Fruit fly (Drosophila melanogaster) whole organism, embryonic: ENCODE results near the gene Mec2.

Source experiments
- Abd-B ChIP-seq: fragments of 200-800 bp; sonication (Bioruptor generic); optimal IDR thresholded peaks from 2 replicates; lab custom pipeline; 2018; ENCODE audit warnings: missing biosample characterization, mild to moderate bottlenecking, missing genetic modification characterization, moderate library complexity
- BtbVII ChIP-seq: fragments of 200-800 bp; sonication (Bioruptor generic); optimal IDR thresholded peaks from 3 replicates; lab custom pipeline; 2017; ENCODE audit warnings: missing biosample characterization, mild to moderate bottlenecking, missing genetic modification characterization
- CG10209 ChIP-seq: fragments of 200-800 bp; sonication (Bioruptor generic); optimal IDR thresholded peaks from 3 replicates; lab custom pipeline; 2017; ENCODE audit warnings: missing biosample characterization, mild to moderate bottlenecking, missing genetic modification characterization, missing genetic modification reagents
- CG1024 ChIP-seq: fragments of 200-800 bp; sonication (Bioruptor generic); IDR thresholded peaks from 2 replicates; pipeline ENCODE4 v1.3.6; 2022; ENCODE audit warnings: missing biosample characterization, missing genetic modification characterization
- CG10462 ChIP-seq: fragments of 200-800 bp; sonication (Bioruptor generic); optimal IDR thresholded peaks from 2 replicates; lab custom pipeline; 2016; ENCODE audit warnings: missing biosample characterization, missing genetic modification characterization
- CG11456 ChIP-seq: fragments of 200-800 bp; sonication (Bioruptor generic); IDR thresholded peaks from 3 replicates; pipeline ENCODE4 v1.3.6; 2022; ENCODE audit warnings: missing biosample characterization, missing genetic modification characterization
- CG11504 ChIP-seq: fragments of 200-800 bp; sonication (Bioruptor generic); optimal IDR thresholded peaks from 3 replicates; lab custom pipeline; 2019; ENCODE audit warnings: missing biosample characterization, mild to moderate bottlenecking, missing genetic modification characterization, moderate library complexity
- CG11696 ChIP-seq: fragments of 200-800 bp; sonication (Bioruptor generic); IDR thresholded peaks from 2 replicates; pipeline ENCODE4 v1.3.6; 2022; ENCODE audit warnings: missing biosample characterization, missing genetic modification characterization
- CG13424 ChIP-seq: fragments of 200-800 bp; sonication (Bioruptor generic); optimal IDR thresholded peaks from 2 replicates; lab custom pipeline; 2019; ENCODE audit warnings: missing biosample characterization, mild to moderate bottlenecking, missing genetic modification characterization, moderate library complexity
- CG1792 ChIP-seq: fragments of 200-800 bp; sonication (Bioruptor generic); optimal IDR thresholded peaks from 2 replicates; lab custom pipeline; 2016; ENCODE audit warnings: missing biosample characterization, missing genetic modification characterization
- CG2712 ChIP-seq: fragments of 200-800 bp; optimal IDR thresholded peaks from 3 replicates; lab custom pipeline; 2019; ENCODE audit warnings: missing biosample characterization, mild to moderate bottlenecking, missing genetic modification characterization, moderate library complexity
- CG2875 ChIP-seq: fragments of 200-800 bp; sonication (Bioruptor generic); optimal IDR thresholded peaks from 2 replicates; lab custom pipeline; 2017; ENCODE audit warnings: missing biosample characterization, mild to moderate bottlenecking, missing genetic modification characterization, missing genetic modification reagents
- CG31224 ChIP-seq: fragments of 200-800 bp; sonication (Bioruptor generic); IDR thresholded peaks from 2 replicates; pipeline ENCODE4 v1.3.6; 2022; ENCODE audit warnings: missing biosample characterization, missing genetic modification characterization
- CG4328 ChIP-seq: fragments of 200-800 bp; sonication (Bioruptor generic); optimal IDR thresholded peaks from 3 replicates; lab custom pipeline; 2017; ENCODE audit warnings: missing biosample characterization, missing genetic modification reagents, missing genetic modification characterization
- CG4617 ChIP-seq: fragments of 200-800 bp; sonication (Bioruptor generic); optimal IDR thresholded peaks from 3 replicates; lab custom pipeline; 2016; ENCODE audit warnings: missing biosample characterization, missing genetic modification characterization, borderline replicate concordance
- CG4707 ChIP-seq: fragments of 200-800 bp; sonication (Bioruptor generic); optimal IDR thresholded peaks from 2 replicates; lab custom pipeline; 2018; ENCODE audit warnings: missing biosample characterization, mild to moderate bottlenecking, missing genetic modification characterization, moderate library complexity
- CG6854 ChIP-seq: fragments of 200-800 bp; sonication (Bioruptor generic); optimal IDR thresholded peaks from 3 replicates; lab custom pipeline; 2017; ENCODE audit warnings: missing biosample characterization, mild to moderate bottlenecking, missing genetic modification characterization
- CG7745 ChIP-seq: fragments of 200-800 bp; sonication (Bioruptor generic); optimal IDR thresholded peaks from 2 replicates; lab custom pipeline; 2018; ENCODE audit warnings: missing biosample characterization, mild to moderate bottlenecking, missing genetic modification characterization, moderate library complexity
- CG8944 ChIP-seq: fragments of 200-800 bp; sonication (Bioruptor generic); optimal IDR thresholded peaks from 3 replicates; lab custom pipeline; 2016; ENCODE audit warnings: missing biosample characterization, missing genetic modification characterization
- CG9609 ChIP-seq: fragments of 200-800 bp; sonication (Bioruptor generic); optimal IDR thresholded peaks from 3 replicates; lab custom pipeline; 2016; ENCODE audit warnings: missing biosample characterization, missing genetic modification characterization
- CkIIα-i1 ChIP-seq: fragments of 200-800 bp; sonication (Bioruptor generic); IDR thresholded peaks from 2 replicates; pipeline ENCODE4 v1.3.6; 2022; ENCODE audit warnings: missing biosample characterization, missing genetic modification characterization
- D19A ChIP-seq: fragments of 200-800 bp; optimal IDR thresholded peaks from 3 replicates; lab custom pipeline; 2019; ENCODE audit warnings: missing biosample characterization, mild to moderate bottlenecking, missing genetic modification characterization, moderate library complexity
- Dip2 ChIP-seq: fragments of 200-800 bp; sonication (Bioruptor generic); IDR thresholded peaks from 2 replicates; pipeline ENCODE4 v1.3.6; 2022; ENCODE audit warnings: missing biosample characterization, missing genetic modification characterization
- Dip3 ChIP-seq: fragments of 200-800 bp; sonication (Bioruptor generic); optimal IDR thresholded peaks from 3 replicates; lab custom pipeline; 2016; ENCODE audit warnings: missing biosample characterization, missing genetic modification characterization
- E2f2 ChIP-seq: fragments of 200-800 bp; sonication (Bioruptor generic); IDR thresholded peaks from 2 replicates; pipeline ENCODE4 v1.3.6; 2022; ENCODE audit warnings: missing biosample characterization, missing genetic modification characterization
- HHEX ChIP-seq: fragments of 200-800 bp; sonication (Bioruptor generic); optimal IDR thresholded peaks from 3 replicates; lab custom pipeline; 2017; ENCODE audit warnings: missing biosample characterization, mild to moderate bottlenecking, missing genetic modification characterization, missing genetic modification reagents
- Jarid2 ChIP-seq: fragments of 200-800 bp; sonication (Bioruptor generic); optimal IDR thresholded peaks from 3 replicates; lab custom pipeline; 2017; ENCODE audit warnings: mild to moderate bottlenecking, missing biosample characterization, missing genetic modification reagents, missing genetic modification characterization
- Spps ChIP-seq: fragments of 200-800 bp; sonication (Bioruptor generic); optimal IDR thresholded peaks from 2 replicates; lab custom pipeline; 2018; ENCODE audit warnings: missing biosample characterization, mild to moderate bottlenecking, missing genetic modification characterization
- bigmax ChIP-seq: fragments of 200-800 bp; sonication (Bioruptor generic); optimal IDR thresholded peaks from 2 replicates; lab custom pipeline; 2018; ENCODE audit warnings: missing biosample characterization, mild to moderate bottlenecking, missing genetic modification characterization
- bsh ChIP-seq, 2 experiments: fragments of 200-800 bp; sonication (Bioruptor generic); optimal IDR thresholded peaks; 2 replicates each; lab custom pipeline; 2017 to 2018; ENCODE audit warnings: mild to moderate bottlenecking in 2 of 2, missing biosample characterization in 2 of 2, missing genetic modification characterization in 2 of 2, moderate library complexity in 1 of 2
- croc ChIP-seq: fragments of 200-800 bp; sonication (Bioruptor generic); conservative IDR thresholded peaks from 3 replicates; pipeline ENCODE4 v1.3.6; 2022; ENCODE audit warnings: missing biosample characterization, missing genetic modification characterization
- ftz-f1 ChIP-seq: fragments of 200-800 bp; sonication (Bioruptor generic); optimal IDR thresholded peaks from 2 replicates; lab custom pipeline; 2016; ENCODE audit warnings: missing biosample characterization, missing genetic modification characterization
- fu2 ChIP-seq: fragments of 200-800 bp; sonication (Bioruptor generic); optimal IDR thresholded peaks from 2 replicates; lab custom pipeline; 2016; ENCODE audit warnings: missing biosample characterization, missing genetic modification characterization
- lilli ChIP-seq: fragments of 200-800 bp; sonication (Bioruptor generic); optimal IDR thresholded peaks from 3 replicates; lab custom pipeline; 2016; ENCODE audit warnings: missing biosample characterization, missing genetic modification characterization
- luna ChIP-seq: fragments of 200-800 bp; sonication (Bioruptor generic); optimal IDR thresholded peaks from 2 replicates; lab custom pipeline; 2016; ENCODE audit warnings: missing biosample characterization, missing genetic modification characterization
- pho ChIP-seq: fragments of 200-800 bp; sonication (Bioruptor generic); optimal IDR thresholded peaks from 2 replicates; lab custom pipeline; 2016; ENCODE audit warnings: missing biosample characterization, missing genetic modification characterization
- pum ChIP-seq: fragments of 200-800 bp; sonication (Bioruptor generic); optimal IDR thresholded peaks from 2 replicates; lab custom pipeline; 2016; ENCODE audit warnings: missing biosample characterization, missing genetic modification characterization
- rib ChIP-seq: fragments of 200-800 bp; sonication (Bioruptor generic); IDR thresholded peaks from 2 replicates; pipeline ENCODE4 v1.3.6; 2022; ENCODE audit warnings: missing biosample characterization, missing genetic modification characterization
- salm ChIP-seq: fragments of 200-800 bp; sonication (Bioruptor generic); optimal IDR thresholded peaks from 2 replicates; lab custom pipeline; 2018; ENCODE audit warnings: missing biosample characterization, mild to moderate bottlenecking, missing genetic modification characterization
- slbo ChIP-seq: fragments of 200-800 bp; sonication (Bioruptor generic); IDR thresholded peaks from 2 replicates; pipeline ENCODE4 v1.3.6; 2022; ENCODE audit warnings: missing biosample characterization, missing genetic modification characterization
- sna ChIP-seq: fragments of 200-800 bp; sonication (Bioruptor generic); IDR thresholded peaks from 2 replicates; pipeline ENCODE4 v1.3.6; 2022; ENCODE audit warnings: missing biosample characterization, missing genetic modification characterization; ENCODE audit not compliant: partially characterized antibody
- ssp ChIP-seq: fragments of 200-800 bp; sonication (Bioruptor generic); IDR thresholded peaks from 2 replicates; pipeline ENCODE4 v1.3.6; 2022; ENCODE audit warnings: missing biosample characterization, missing genetic modification characterization
- stwl ChIP-seq: fragments of 200-800 bp; sonication (Bioruptor generic); optimal IDR thresholded peaks from 3 replicates; lab custom pipeline; 2018; ENCODE audit warnings: missing biosample characterization, mild to moderate bottlenecking, missing genetic modification characterization, moderate library complexity
- tgo ChIP-seq: fragments of 200-800 bp; sonication (Bioruptor generic); IDR thresholded peaks from 3 replicates; pipeline ENCODE4 v1.3.6; 2022; ENCODE audit warnings: missing biosample characterization, missing genetic modification characterization
- tin ChIP-seq: fragments of 200-800 bp; sonication (Bioruptor generic); optimal IDR thresholded peaks from 3 replicates; lab custom pipeline; 2016; ENCODE audit warnings: missing biosample characterization, missing genetic modification characterization
- tx ChIP-seq: fragments of 200-800 bp; sonication (Bioruptor generic); optimal IDR thresholded peaks from 2 replicates; lab custom pipeline; 2016; ENCODE audit warnings: missing biosample characterization, missing genetic modification characterization
- vfl ChIP-seq: fragments of 200-800 bp; sonication (Bioruptor generic); optimal IDR thresholded peaks from 2 replicates; lab custom pipeline; 2016; ENCODE audit warnings: missing biosample characterization, missing genetic modification characterization
- vnd ChIP-seq: fragments of 200-800 bp; sonication (Bioruptor generic); IDR thresholded peaks from 3 replicates; pipeline ENCODE4 v1.3.6; 2022; ENCODE audit warnings: missing biosample characterization, missing genetic modification characterization; ENCODE audit not compliant: partially characterized antibody
- vvl ChIP-seq: fragments of 200-800 bp; sonication (Bioruptor generic); IDR thresholded peaks from 2 replicates; pipeline ENCODE4 v1.3.6; 2022; ENCODE audit warnings: missing biosample characterization, missing genetic modification characterization
- z ChIP-seq: fragments of 200-800 bp; sonication (Bioruptor generic); IDR thresholded peaks from 3 replicates; pipeline ENCODE4 v1.3.6; 2022; ENCODE audit warnings: missing biosample characterization, missing genetic modification characterization

Gene Mec2

DNA sequence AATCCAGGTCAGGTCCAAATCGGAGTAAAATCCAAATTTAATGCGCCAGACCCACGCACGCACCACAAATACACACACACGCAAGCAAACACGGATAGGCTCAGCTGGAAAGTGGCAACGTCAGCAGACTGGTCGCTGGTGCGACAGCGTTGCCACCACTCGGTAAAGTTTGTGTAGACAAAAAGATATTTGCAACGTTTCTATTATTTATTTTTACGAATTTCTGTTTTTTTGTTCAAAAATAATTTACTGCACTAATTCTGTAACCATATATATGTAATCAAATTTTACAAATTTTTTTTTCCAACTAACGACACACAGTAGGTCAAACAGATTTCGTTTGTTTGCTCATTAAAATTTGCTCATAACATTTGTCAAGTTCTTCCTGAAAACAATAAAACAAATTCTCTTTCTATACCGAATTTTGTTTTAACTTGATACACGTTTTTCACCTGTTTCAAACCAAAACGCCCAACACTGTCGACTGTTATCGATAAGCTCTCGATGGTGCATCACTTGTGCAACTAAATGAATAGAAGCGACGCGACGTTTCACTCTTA, 8.1 kb upstream of the Mec2 start, which contains the start of the genes CG7556 and CG7453 (continued):
- TF ChIP-seq luna (GFP tag; lab: Kevin White, UChicago), result peak; percentile 25
- TF ChIP-seq CG1792, result no peak
- TF ChIP-seq CG10209 (GFP tag; lab: Kevin White, UChicago), result peak; percentile 65
- peak; percentile 78 for TF ChIP-seq CG11504
- no peak for TF ChIP-seq CG4707 (GFP tag; lab: Kevin White, UChicago)
- TF ChIP-seq rib (GFP tag; lab: Robert Waterston, UW), result no peak
- TF ChIP-seq CG6854, result no peak
- TF ChIP-seq ftz-f1 (GFP tag; lab: Kevin White, UChicago), result no peak
- TF ChIP-seq salm (tag; lab: Kevin White, UChicago), result no peak
- TF ChIP-seq CG4328 (GFP tag; lab: Kevin White, UChicago), result peak; percentile 59
- TF ChIP-seq pum (GFP tag; lab: Kevin White, UChicago), result peak; percentile 72
- peak; percentile 56; the same call in 2 of the 3 replicates for TF ChIP-seq croc (GFP tag; lab: Robert Waterston, UW)
- TF ChIP-seq HHEX (GFP tag; lab: Kevin White, UChicago), result peak; percentile 37
- TF ChIP-seq CG11696 (GFP tag; lab: Robert Waterston, UW), result no peak
- peak; percentile 82 for TF ChIP-seq tx (GFP tag; lab: Kevin White, UChicago)
- TF ChIP-seq CG8944 (GFP tag; lab: Kevin White, UChicago), result peak; percentile 74
- TF ChIP-seq D19A (tag; lab: Kevin White, UChicago), result peak; percentile 63
- no peak for TF ChIP-seq vnd (GFP tag; lab: Robert Waterston, UW)
- peak; percentile 87 for TF ChIP-seq lilli (GFP tag; lab: Kevin White, UChicago)
- TF ChIP-seq CkIIα-i1 (GFP tag; lab: Robert Waterston, UW), result no peak
- TF ChIP-seq bsh (GFP tag; optimal IDR thresholded peaks at IDR 0.05; lab: Kevin White, UChicago), result peak in 1 of 2 experiments; percentile 64
- peak; percentile 45 for TF ChIP-seq CG31224 (GFP tag; lab: Robert Waterston, UW)
- TF ChIP-seq vvl (GFP tag; lab: Robert Waterston, UW), result peak; percentile 65
- peak; percentile 76 for TF ChIP-seq Abd-B (GFP tag; lab: Kevin White, UChicago)
- TF ChIP-seq E2f2, result peak; percentile 45; the same call in 1 of the 2 replicates
- TF ChIP-seq CG7745 (tag; lab: Kevin White, UChicago), result no peak
- no peak; the same call in 2 of the 3 replicates for TF ChIP-seq CG11456
- TF ChIP-seq BtbVII (GFP tag; lab: Kevin White, UChicago), result peak; percentile 42
- TF ChIP-seq vfl (GFP tag; lab: Kevin White, UChicago), result peak; percentile 53
- no peak for TF ChIP-seq CG1024 (GFP tag; lab: Robert Waterston, UW)
- TF ChIP-seq bigmax (GFP tag; lab: Kevin White, UChicago), result no peak
- TF ChIP-seq CG2712, result peak; percentile 80
- TF ChIP-seq slbo (GFP tag; lab: Robert Waterston, UW), result peak; percentile 80
- TF ChIP-seq ssp (GFP tag; lab: Robert Waterston, UW), result peak; percentile 46
- peak; percentile 38 for TF ChIP-seq CG4617 (GFP tag; lab: Kevin White, UChicago)
- TF ChIP-seq CG10462, result peak; percentile 59
- TF ChIP-seq Jarid2 (GFP tag; lab: Kevin White, UChicago), result peak; percentile 45
- TF ChIP-seq CG13424 (tag; lab: Kevin White, UChicago), result peak; percentile 77
- no peak for TF ChIP-seq z (GFP tag; lab: Robert Waterston, UW)
- TF ChIP-seq tin (GFP tag; lab: Kevin White, UChicago), result peak; percentile 78
- TF ChIP-seq sna (GFP tag; lab: Robert Waterston, UW), result no peak
- TF ChIP-seq fu2 (GFP tag; lab: Kevin White, UChicago), result peak; percentile 79
- TF ChIP-seq Dip3 (GFP tag; lab: Kevin White, UChicago), result peak; percentile 77
- peak; percentile 29 for TF ChIP-seq CG2875 (GFP tag; lab: Kevin White, UChicago)
- TF ChIP-seq Dip2 (GFP tag; lab: Robert Waterston, UW), result no peak
- TF ChIP-seq tgo (GFP tag; lab: Robert Waterston, UW), result peak; percentile 60
- peak; percentile 2 for TF ChIP-seq stwl (tag; lab: Kevin White, UChicago)
- TF ChIP-seq pho, result peak; percentile 79
- TF ChIP-seq CG9609 (GFP tag; lab: Kevin White, UChicago), result peak; percentile 77
- TF ChIP-seq Spps (tag; lab: Kevin White, UChicago), result peak; percentile 19
